Fruit fly (Drosophila melanogaster) whole organism, adult: ENCODE results near the gene ppk16.
A peak's percentile ranks its signal among the peaks of the same experiment; 100 is the strongest.

ENCODE experiments used
- CG11617 ChIP-seq: fragments of 200-800 bp; sonication (Bioruptor generic); optimal IDR thresholded peaks from 2 replicates; lab custom pipeline; 2017; ENCODE audit warnings: mild to moderate bottlenecking, missing biosample characterization, missing genetic modification reagents, missing genetic modification characterization
- CG12768 ChIP-seq: fragments of 200-800 bp; sonication (Bioruptor generic); optimal IDR thresholded peaks from 2 replicates; lab custom pipeline; 2017; ENCODE audit warnings: missing biosample characterization, missing genetic modification characterization, mild to moderate bottlenecking, moderate library complexity, missing genetic modification reagents
- CG14711 ChIP-seq: fragments of 200-800 bp; sonication (Bioruptor generic); optimal IDR thresholded peaks from 2 replicates; lab custom pipeline; 2018; ENCODE audit warnings: missing biosample characterization, mild to moderate bottlenecking, missing genetic modification characterization, moderate library complexity
- CG33017 ChIP-seq: fragments of 200-800 bp; sonication (Bioruptor generic); optimal IDR thresholded peaks from 2 replicates; lab custom pipeline; 2018; ENCODE audit warnings: missing biosample characterization, mild to moderate bottlenecking, missing genetic modification characterization, moderate library complexity
- CG5204 ChIP-seq: fragments of 200-800 bp; sonication (Bioruptor generic); optimal IDR thresholded peaks from 2 replicates; lab custom pipeline; 2016; ENCODE audit warnings: missing biosample characterization, missing genetic modification characterization
- CG7045 ChIP-seq: fragments of 200-800 bp; sonication (Bioruptor generic); optimal IDR thresholded peaks from 2 replicates; lab custom pipeline; 2017; ENCODE audit warnings: missing biosample characterization, mild to moderate bottlenecking, missing genetic modification characterization
- CG7101 ChIP-seq: fragments of 200-800 bp; sonication (Bioruptor generic); optimal IDR thresholded peaks from 2 replicates; lab custom pipeline; 2018; ENCODE audit warnings: missing biosample characterization, mild to moderate bottlenecking, missing genetic modification characterization, moderate library complexity
- Clk ChIP-seq: fragments of 200-800 bp; sonication (Bioruptor generic); optimal IDR thresholded peaks from 2 replicates; lab custom pipeline; 2017; ENCODE audit warnings: missing biosample characterization, missing genetic modification characterization
- Mnt ChIP-seq: fragments of 200-800 bp; sonication (Bioruptor generic); optimal IDR thresholded peaks from 2 replicates; lab custom pipeline; 2016; ENCODE audit warnings: missing biosample characterization, mild to moderate bottlenecking, missing genetic modification characterization
- bab1 ChIP-seq: fragments of 200-800 bp; sonication (Bioruptor generic); optimal IDR thresholded peaks from 3 replicates; lab custom pipeline; 2019; ENCODE audit warnings: missing biosample characterization, mild to moderate bottlenecking, missing genetic modification characterization, moderate library complexity
- cic ChIP-seq: fragments of 200-800 bp; sonication (Bioruptor generic); optimal IDR thresholded peaks from 2 replicates; lab custom pipeline; 2017; ENCODE audit warnings: missing biosample characterization, mild to moderate bottlenecking, missing genetic modification characterization, moderate library complexity
- cnc ChIP-seq, 2 experiments: fragments of >200 bp; optimal IDR thresholded peaks; 2 replicates each; lab custom pipeline; 2017
- kay ChIP-seq: fragments of 200-800 bp; sonication (Bioruptor generic); peaks from one replicate; lab custom pipeline; 2016; ENCODE audit warnings: missing biosample characterization, missing genetic modification characterization, borderline replicate concordance
- ovo ChIP-seq: fragments of 200-800 bp; sonication (Bioruptor generic); optimal IDR thresholded peaks from 2 replicates; lab custom pipeline; 2016; ENCODE audit warnings: missing biosample characterization, missing genetic modification characterization
- pad ChIP-seq: fragments of 200-800 bp; sonication (Bioruptor generic); optimal IDR thresholded peaks from 3 replicates; lab custom pipeline; 2017; ENCODE audit warnings: missing biosample characterization, missing genetic modification characterization, mild to moderate bottlenecking, moderate library complexity, missing genetic modification reagents
- tj ChIP-seq: fragments of 200-800 bp; sonication (Bioruptor generic); optimal IDR thresholded peaks from 3 replicates; lab custom pipeline; 2017; ENCODE audit warnings: missing biosample characterization, mild to moderate bottlenecking, missing genetic modification characterization, moderate library complexity
- toe ChIP-seq: fragments of 200-800 bp; sonication (Bioruptor generic); optimal IDR thresholded peaks from 2 replicates; lab custom pipeline; 2016; ENCODE audit warnings: missing biosample characterization, missing genetic modification characterization

Gene ppk16

dm6 chr2L:9734134-9734533, 40.7 kb downstream of the ppk16 start:
- no peak for TF ChIP-seq CG7101 (tag; lab: Kevin White, UChicago)
- no peak for TF ChIP-seq cic (GFP tag; lab: Kevin White, UChicago)
- TF ChIP-seq CG33017 (tag; lab: Kevin White, UChicago) = no peak
- TF ChIP-seq cnc (optimal IDR thresholded peaks at IDR 0.05; lab: Kevin White, UChicago) = no peak
- TF ChIP-seq CG14711 (tag; lab: Kevin White, UChicago) = no peak
- no peak for TF ChIP-seq CG7045 (GFP tag; lab: Kevin White, UChicago)
- TF ChIP-seq Clk = no peak
- no peak for TF ChIP-seq kay
- no peak for TF ChIP-seq CG11617 (GFP tag; lab: Kevin White, UChicago)

dm6 chr2L:9731269-9731668, 43.6 kb downstream of the ppk16 start:
- TF ChIP-seq Clk (no peak), pad (no peak), toe (GFP tag; lab: Kevin White, UChicago) (no peak), tj (GFP tag; lab: Kevin White, UChicago) (no peak), kay (no peak), CG12768 (GFP tag; lab: Kevin White, UChicago) (no peak), ovo (no peak), Mnt (GFP tag; lab: Kevin White, UChicago) (no peak), bab1 (GFP tag; lab: Kevin White, UChicago) (no peak), CG33017 (tag; lab: Kevin White, UChicago) (no peak), CG7101 (tag; lab: Kevin White, UChicago) (no peak), CG7045 (GFP tag; lab: Kevin White, UChicago) (no peak), cic (GFP tag; lab: Kevin White, UChicago) (no peak), CG5204 (GFP tag; lab: Kevin White, UChicago) (no peak)

dm6 chr2L:9729618-9730284, 45.1 kb downstream of the ppk16 start, which contains the start of gene CG13116:
TSS of gene CG13116 (plus strand) at chr2L:9729940.
- TF ChIP-seq CG12768 (GFP tag; lab: Kevin White, UChicago) (peak; percentile 12), tj (GFP tag; lab: Kevin White, UChicago) (no peak), CG14711 (tag; lab: Kevin White, UChicago) (no peak)

- no peak for TF ChIP-seq CG7045 (GFP tag; lab: Kevin White, UChicago)
- TF ChIP-seq cic (GFP tag; lab: Kevin White, UChicago) = peak; percentile 84
- peak in 1 of 2 experiments; percentile 63 for TF ChIP-seq cnc (optimal IDR thresholded peaks at IDR 0.05; lab: Kevin White, UChicago)
These were observed 46.0 kb downstream of the ppk16 start for dm6 chr2L:9728791-9729190.
